Fruit fly (Drosophila melanogaster): Measurements from ENCODE around the gene CG13625.

The CG13625 gene

dm6 chr3R:24543676-24544277, 41.2 kb downstream of the CG13625 start, which contains the start of gene Cftr (continued):
- TF ChIP-seq grau (tag; optimal IDR thresholded peaks at IDR 0.05), result no peak
- peak; percentile 39 for TF ChIP-seq CG3281 (GFP tag; optimal IDR thresholded peaks at IDR 0.05)
- TF ChIP-seq CG17802 (tag; optimal IDR thresholded peaks at IDR 0.05), result no peak
- peak; percentile 19 for TF ChIP-seq Nf-YC (tag; optimal IDR thresholded peaks at IDR 0.05)
- TF ChIP-seq CG11695 (GFP tag; IDR thresholded peaks at IDR 0.05), result 0 out of 3 replicates have a peak, but pooled peaks have one; percentile 25
- no peak for TF ChIP-seq CG4424 (GFP tag; optimal IDR thresholded peaks at IDR 0.05)
- TF ChIP-seq psq (GFP tag; optimal IDR thresholded peaks at IDR 0.05), result no peak
- TF ChIP-seq NK7.1 (GFP tag; optimal IDR thresholded peaks at IDR 0.05), result peak; percentile 58
- no peak for TF ChIP-seq CG7357 (GFP tag; IDR thresholded peaks at IDR 0.05)
- no peak for TF ChIP-seq CG2889 (GFP tag; IDR thresholded peaks at IDR 0.05)
- peak; percentile 74 for TF ChIP-seq CG10543 (GFP tag; optimal IDR thresholded peaks at IDR 0.05)
- no peak for TF ChIP-seq CG9876 (GFP tag; optimal IDR thresholded peaks at IDR 0.05)
- TF ChIP-seq Rfx (GFP tag; IDR thresholded peaks at IDR 0.05), result peak; percentile 81
- 0 out of 3 replicates have a peak, but pooled peaks have one; percentile 18 for TF ChIP-seq knrl (GFP tag; IDR thresholded peaks at IDR 0.05; ENCODE audit: partially characterized antibody)
- TF ChIP-seq ase (GFP tag; IDR thresholded peaks at IDR 0.05), result no peak
- no peak for TF ChIP-seq dimm (GFP tag; IDR thresholded peaks at IDR 0.05)
- TF ChIP-seq Fer1 (GFP tag; optimal IDR thresholded peaks at IDR 0.05), result peak; percentile 68
- peak; percentile 31 for TF ChIP-seq chn (GFP tag; optimal IDR thresholded peaks at IDR 0.05)
- TF ChIP-seq B-H1 (GFP tag; IDR thresholded peaks at IDR 0.05), result no peak; the same call in 2 of the 3 replicates
- no peak for TF ChIP-seq trem (tag; optimal IDR thresholded peaks at IDR 0.05)
- TF ChIP-seq seq (GFP tag; IDR thresholded peaks at IDR 0.05), result no peak
- no peak for TF ChIP-seq CG11560 (tag; IDR thresholded peaks at IDR 0.05)
- peak; percentile 49 for TF ChIP-seq Ada2b (GFP tag; IDR thresholded peaks at IDR 0.05)
- no peak for TF ChIP-seq CG31224 (GFP tag; IDR thresholded peaks at IDR 0.05)
- no peak for TF ChIP-seq fd102C (GFP tag; optimal IDR thresholded peaks at IDR 0.05)
- no peak for TF ChIP-seq bsh (GFP tag; optimal IDR thresholded peaks at IDR 0.05)
- peak; percentile 39; the same call in 2 of the 3 replicates for TF ChIP-seq Mrtf (GFP tag; IDR thresholded peaks at IDR 0.05)
- TF ChIP-seq HLH3B (GFP tag; IDR thresholded peaks at IDR 0.05), result peak; percentile 39; the same call in 1 of the 2 replicates
- TF ChIP-seq CG34422 (GFP tag; IDR thresholded peaks at IDR 0.05), result peak; percentile 93
- TF ChIP-seq CG11398 (GFP tag; optimal IDR thresholded peaks at IDR 0.05), result no peak
- peak; percentile 5 for TF ChIP-seq dmrt99B (tag; optimal IDR thresholded peaks at IDR 0.05)
- peak; percentile 7 for TF ChIP-seq tx (GFP tag; optimal IDR thresholded peaks at IDR 0.05)
- no peak for TF ChIP-seq tup (GFP tag; optimal IDR thresholded peaks at IDR 0.05)
- peak; percentile 94 for TF ChIP-seq gro (GFP tag; optimal IDR thresholded peaks at IDR 0.05)
- TF ChIP-seq Kr (GFP tag; optimal IDR thresholded peaks at IDR 0.05), result no peak
- peak; percentile 15 for TF ChIP-seq ewg (GFP tag; optimal IDR thresholded peaks at IDR 0.05)
- peak; percentile 66 for TF ChIP-seq CG2120 (GFP tag; optimal IDR thresholded peaks at IDR 0.05)
- TF ChIP-seq org-1 (GFP tag; optimal IDR thresholded peaks at IDR 0.05), result no peak
- TF ChIP-seq jigr1 (GFP tag; IDR thresholded peaks at IDR 0.05), result no peak
- no peak for TF ChIP-seq ham (GFP tag; IDR thresholded peaks at IDR 0.05)
- TF ChIP-seq btn (GFP tag; optimal IDR thresholded peaks at IDR 0.05), result no peak
- TF ChIP-seq phol (tag; optimal IDR thresholded peaks at IDR 0.05), result no peak
- TF ChIP-seq C15 (GFP tag; IDR thresholded peaks at IDR 0.05), result no peak
- TF ChIP-seq CG10959 (GFP tag; IDR thresholded peaks at IDR 0.05), result no peak
- peak; percentile 42; the same call in 1 of the 2 replicates for TF ChIP-seq CG17328 (GFP tag; IDR thresholded peaks at IDR 0.05)
- no peak for TF ChIP-seq CG17186 (GFP tag; optimal IDR thresholded peaks at IDR 0.05)
- no peak for TF ChIP-seq CG6791 (GFP tag; IDR thresholded peaks at IDR 0.05; ENCODE audit: partially characterized antibody)
- peak; percentile 74; the same call in 1 of the 2 replicates for TF ChIP-seq bbx (GFP tag; IDR thresholded peaks at IDR 0.05; ENCODE audit: partially characterized antibody)
- no peak for TF ChIP-seq crol (GFP tag; IDR thresholded peaks at IDR 0.05)
- peak; percentile 27 for TF ChIP-seq luna (GFP tag; optimal IDR thresholded peaks at IDR 0.05)
- no peak for TF ChIP-seq CG8944 (GFP tag; optimal IDR thresholded peaks at IDR 0.05)

All from whole organism, embryonic.